Fruit fly (Drosophila melanogaster) whole organism, prepupa: ENCODE data around the gene CG3386.

Source experiments
- Blimp-1 ChIP-seq: fragments of 200-800 bp; sonication (Bioruptor generic); optimal IDR thresholded peaks from 3 replicates; lab custom pipeline; 2017; ENCODE audit warnings: missing biosample characterization, missing genetic modification characterization, mild to moderate bottlenecking, moderate library complexity, missing genetic modification reagents
- CG10631 ChIP-seq: fragments of 200-800 bp; sonication (Bioruptor generic); optimal IDR thresholded peaks from 2 replicates; lab custom pipeline; 2016; ENCODE audit warnings: missing biosample characterization, missing genetic modification characterization
- CG10669 ChIP-seq: fragments of 200-800 bp; sonication (Bioruptor generic); optimal IDR thresholded peaks from 3 replicates; lab custom pipeline; 2018; ENCODE audit warnings: missing biosample characterization, mild to moderate bottlenecking, missing genetic modification characterization, moderate library complexity
- CG11762 ChIP-seq: fragments of 200-800 bp; sonication (Bioruptor generic); optimal IDR thresholded peaks from 3 replicates; lab custom pipeline; 2016; ENCODE audit warnings: missing biosample characterization, missing genetic modification characterization; ENCODE audit not compliant: insufficient read depth
- CG11902 ChIP-seq: fragments of 200-800 bp; sonication (Bioruptor generic); optimal IDR thresholded peaks from 3 replicates; lab custom pipeline; 2016; ENCODE audit warnings: missing biosample characterization, missing genetic modification characterization
- CG1621 ChIP-seq: fragments of 200-800 bp; sonication (Bioruptor generic); optimal IDR thresholded peaks from 3 replicates; lab custom pipeline; 2018; ENCODE audit warnings: missing biosample characterization, mild to moderate bottlenecking, missing genetic modification characterization
- CG16779 ChIP-seq: fragments of 200-800 bp; sonication (Bioruptor generic); optimal IDR thresholded peaks from 3 replicates; lab custom pipeline; 2017; ENCODE audit warnings: missing biosample characterization, mild to moderate bottlenecking, missing genetic modification characterization
- CG3032 ChIP-seq: fragments of 200-800 bp; optimal IDR thresholded peaks from 2 replicates; lab custom pipeline; 2019; ENCODE audit warnings: missing biosample characterization, mild to moderate bottlenecking, missing genetic modification characterization, moderate library complexity
- CG31627 ChIP-seq: fragments of 200-800 bp; sonication (Bioruptor generic); optimal IDR thresholded peaks from 3 replicates; lab custom pipeline; 2016; ENCODE audit warnings: missing biosample characterization, missing genetic modification characterization
- CG32006 ChIP-seq: fragments of 200-800 bp; sonication (Bioruptor generic); optimal IDR thresholded peaks from 3 replicates; lab custom pipeline; 2017; ENCODE audit warnings: missing biosample characterization, mild to moderate bottlenecking, missing genetic modification characterization
- CG34406 ChIP-seq: fragments of 200-800 bp; sonication (Bioruptor generic); optimal IDR thresholded peaks from 3 replicates; lab custom pipeline; 2016; ENCODE audit warnings: missing biosample characterization, missing genetic modification characterization
- CG3919 ChIP-seq: fragments of 200-800 bp; sonication (Bioruptor generic); optimal IDR thresholded peaks from 3 replicates; lab custom pipeline; 2016; ENCODE audit warnings: missing biosample characterization, missing genetic modification characterization
- CG4318 ChIP-seq: fragments of 200-800 bp; sonication (Bioruptor generic); optimal IDR thresholded peaks from 3 replicates; lab custom pipeline; 2017; ENCODE audit warnings: missing biosample characterization, mild to moderate bottlenecking, missing genetic modification characterization
- CG6163 ChIP-seq: fragments of 200-800 bp; sonication (Bioruptor generic); IDR thresholded peaks from 3 replicates; pipeline ENCODE4 v1.3.6; 2022; ENCODE audit warnings: missing biosample characterization, missing genetic modification characterization
- CG6276 ChIP-seq: fragments of 200-800 bp; sonication (Bioruptor generic); optimal IDR thresholded peaks from 2 replicates; lab custom pipeline; 2017; ENCODE audit warnings: missing biosample characterization, mild to moderate bottlenecking, missing genetic modification characterization
- CG6792 ChIP-seq: fragments of 200-800 bp; sonication (Bioruptor generic); optimal IDR thresholded peaks from 3 replicates; lab custom pipeline; 2016; ENCODE audit warnings: missing biosample characterization, missing genetic modification characterization
- CG6808 ChIP-seq: fragments of 200-800 bp; sonication (Bioruptor generic); optimal IDR thresholded peaks from 3 replicates; lab custom pipeline; 2017; ENCODE audit warnings: missing biosample characterization, missing genetic modification characterization, mild to moderate bottlenecking, moderate library complexity, missing genetic modification reagents
- CG6854 ChIP-seq: fragments of 200-800 bp; sonication (Bioruptor generic); optimal IDR thresholded peaks from 2 replicates; lab custom pipeline; 2017; ENCODE audit warnings: missing biosample characterization, mild to moderate bottlenecking, missing genetic modification characterization
- CG7368 ChIP-seq: fragments of 200-800 bp; sonication (Bioruptor generic); optimal IDR thresholded peaks from 3 replicates; lab custom pipeline; 2016; ENCODE audit warnings: missing biosample characterization, missing genetic modification characterization
- CG8319 ChIP-seq: fragments of 200-800 bp; sonication (Bioruptor generic); optimal IDR thresholded peaks from 3 replicates; lab custom pipeline; 2016; ENCODE audit warnings: missing biosample characterization, missing genetic modification characterization
- CG8632 ChIP-seq: fragments of 200-800 bp; sonication (Bioruptor generic); optimal IDR thresholded peaks from 3 replicates; lab custom pipeline; 2016; ENCODE audit warnings: missing biosample characterization, missing genetic modification characterization
- Eip75B ChIP-seq: fragments of 200-800 bp; sonication (Bioruptor generic); optimal IDR thresholded peaks from 3 replicates; lab custom pipeline; 2016; ENCODE audit warnings: missing biosample characterization, missing genetic modification characterization
- Eip78C ChIP-seq: fragments of 200-800 bp; sonication (Bioruptor generic); peaks from one replicate; lab custom pipeline; 2016; ENCODE audit warnings: missing biosample characterization, missing genetic modification characterization
- Eip93F ChIP-seq: fragments of 200-800 bp; sonication (Bioruptor generic); optimal IDR thresholded peaks from 2 replicates; lab custom pipeline; 2016; ENCODE audit warnings: missing biosample characterization, mild to moderate bottlenecking, missing genetic modification characterization
- Ets21C ChIP-seq: fragments of 200-800 bp; sonication (Bioruptor generic); optimal IDR thresholded peaks from 3 replicates; lab custom pipeline; 2016; ENCODE audit warnings: missing biosample characterization, missing genetic modification characterization
- Ets96B ChIP-seq: fragments of 200-800 bp; optimal IDR thresholded peaks from 2 replicates; lab custom pipeline; 2019; ENCODE audit warnings: missing biosample characterization, mild to moderate bottlenecking, missing genetic modification characterization, moderate library complexity
- Gug ChIP-seq: fragments of 200-800 bp; sonication (Bioruptor generic); IDR thresholded peaks from 2 replicates; pipeline ENCODE4 v1.3.6; 2022; ENCODE audit warnings: missing biosample characterization, missing genetic modification characterization
- Hr38 ChIP-seq: sonication (Bioruptor generic); optimal IDR thresholded peaks from 2 replicates; lab custom pipeline; 2016; ENCODE audit warnings: missing biosample characterization, missing genetic modification characterization
- Hr4 ChIP-seq: fragments of 200-800 bp; sonication (Bioruptor generic); optimal IDR thresholded peaks from 3 replicates; lab custom pipeline; 2016; ENCODE audit warnings: missing biosample characterization, missing genetic modification characterization
- Lpt ChIP-seq: fragments of 200-800 bp; sonication (Bioruptor generic); optimal IDR thresholded peaks from 3 replicates; lab custom pipeline; 2016; ENCODE audit warnings: missing biosample characterization, missing genetic modification characterization
- Met ChIP-seq: fragments of 200-800 bp; sonication (Bioruptor generic); optimal IDR thresholded peaks from 3 replicates; lab custom pipeline; 2016; ENCODE audit warnings: missing biosample characterization, missing genetic modification characterization
- OdsH ChIP-seq: fragments of 200-800 bp; sonication (Bioruptor generic); optimal IDR thresholded peaks from 3 replicates; lab custom pipeline; 2016; ENCODE audit warnings: missing biosample characterization, missing genetic modification characterization
- Smox ChIP-seq: fragments of 200-800 bp; sonication (Bioruptor generic); optimal IDR thresholded peaks from 3 replicates; lab custom pipeline; 2016; ENCODE audit warnings: missing biosample characterization, missing genetic modification characterization
- Sox14 ChIP-seq: fragments of 200-800 bp; sonication (Bioruptor generic); optimal IDR thresholded peaks from 3 replicates; lab custom pipeline; 2016; ENCODE audit warnings: missing biosample characterization, missing genetic modification characterization
- Sox15 ChIP-seq: fragments of 200-800 bp; sonication (Bioruptor generic); optimal IDR thresholded peaks from 3 replicates; lab custom pipeline; 2016; ENCODE audit warnings: missing biosample characterization, missing genetic modification characterization
- acj6 ChIP-seq: fragments of 200-800 bp; sonication (Bioruptor generic); optimal IDR thresholded peaks from 3 replicates; lab custom pipeline; 2016; ENCODE audit warnings: missing biosample characterization, missing genetic modification characterization
- dac ChIP-seq: fragments of 200-800 bp; sonication (Bioruptor generic); optimal IDR thresholded peaks from 2 replicates; lab custom pipeline; 2017; ENCODE audit warnings: missing biosample characterization, mild to moderate bottlenecking, missing genetic modification characterization
- dsx ChIP-seq: fragments of 200-800 bp; optimal IDR thresholded peaks from 3 replicates; lab custom pipeline; 2019; ENCODE audit warnings: missing biosample characterization, mild to moderate bottlenecking, missing genetic modification characterization, moderate library complexity; ENCODE audit not compliant: poor library complexity, severe bottlenecking
- eg ChIP-seq: fragments of 200-800 bp; sonication (Bioruptor generic); IDR thresholded peaks from 3 replicates; pipeline ENCODE4 v1.3.6; 2022; ENCODE audit warnings: missing biosample characterization, missing genetic modification characterization
- esn ChIP-seq: fragments of 200-800 bp; sonication (Bioruptor generic); optimal IDR thresholded peaks from 2 replicates; lab custom pipeline; 2016; ENCODE audit warnings: missing biosample characterization, mild to moderate bottlenecking, missing genetic modification characterization, moderate library complexity
- fkh ChIP-seq: fragments of 200-800 bp; sonication (Bioruptor generic); optimal IDR thresholded peaks from 3 replicates; lab custom pipeline; 2017; ENCODE audit warnings: missing biosample characterization, mild to moderate bottlenecking, missing genetic modification characterization, moderate library complexity
- lz ChIP-seq: fragments of 200-800 bp; sonication (Bioruptor generic); optimal IDR thresholded peaks from 3 replicates; lab custom pipeline; 2016; ENCODE audit warnings: missing biosample characterization, missing genetic modification characterization
- net ChIP-seq: fragments of 200-800 bp; sonication (Bioruptor generic); optimal IDR thresholded peaks from 3 replicates; lab custom pipeline; 2016; ENCODE audit warnings: missing biosample characterization, missing genetic modification characterization
- salr ChIP-seq, 2 experiments: fragments of 200-800 bp; sonication (Bioruptor generic); optimal IDR thresholded peaks; 3 replicates each; lab custom pipeline; 2016 to 2018; ENCODE audit warnings: missing biosample characterization in 2 of 2, missing genetic modification characterization in 2 of 2, mild to moderate bottlenecking in 1 of 2
- ss ChIP-seq, 2 experiments: fragments of 200-800 bp; sonication (Bioruptor generic); optimal IDR thresholded peaks; 2 replicates in 1 of 2; 3 replicates in 1 of 2; lab custom pipeline; 2017 to 2018; ENCODE audit warnings: mild to moderate bottlenecking in 2 of 2, missing biosample characterization in 2 of 2, missing genetic modification characterization in 2 of 2, moderate library complexity in 1 of 2
- topi ChIP-seq: fragments of 200-800 bp; sonication (Bioruptor generic); optimal IDR thresholded peaks from 3 replicates; lab custom pipeline; 2016; ENCODE audit warnings: missing biosample characterization, missing genetic modification characterization
- vri ChIP-seq: fragments of 200-800 bp; sonication (Bioruptor generic); optimal IDR thresholded peaks from 3 replicates; lab custom pipeline; 2016; ENCODE audit warnings: missing biosample characterization, mild to moderate bottlenecking, missing genetic modification characterization

The CG3386 gene

DNA sequence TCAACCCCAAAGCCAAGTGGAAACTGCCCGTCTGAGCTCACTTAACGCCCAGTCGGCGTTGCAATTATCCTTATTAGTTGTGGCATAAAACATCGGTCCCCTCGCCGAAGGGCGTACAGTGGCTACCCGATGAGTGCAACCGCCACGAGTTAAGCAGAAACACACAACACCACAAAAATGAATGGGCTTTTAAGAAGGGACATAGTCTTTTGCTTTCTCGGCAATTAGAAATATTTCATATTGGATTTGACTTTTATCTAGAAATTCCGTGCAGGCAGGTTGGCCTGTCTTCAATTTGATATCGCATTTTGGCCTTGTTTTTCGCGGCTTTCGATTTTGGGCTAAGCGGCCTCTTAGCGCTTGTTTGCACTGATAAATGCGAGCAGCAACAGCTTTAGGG, 18.4 kb downstream of the CG3386 start (continued):
- TF ChIP-seq CG3032 (peak; percentile 53), dac (GFP tag; lab: Kevin White, UChicago) (no peak), Gug (GFP tag; lab: Robert Waterston, UW) (no peak), CG6792 (GFP tag; lab: Kevin White, UChicago) (peak; percentile 74), Smox (GFP tag; lab: Kevin White, UChicago) (peak; percentile 81), CG8319 (peak; percentile 50), eg (GFP tag; lab: Robert Waterston, UW) (peak; percentile 60; the same call in 2 of the 3 replicates), CG32006 (GFP tag; lab: Kevin White, UChicago) (peak; percentile 29)

DNA sequence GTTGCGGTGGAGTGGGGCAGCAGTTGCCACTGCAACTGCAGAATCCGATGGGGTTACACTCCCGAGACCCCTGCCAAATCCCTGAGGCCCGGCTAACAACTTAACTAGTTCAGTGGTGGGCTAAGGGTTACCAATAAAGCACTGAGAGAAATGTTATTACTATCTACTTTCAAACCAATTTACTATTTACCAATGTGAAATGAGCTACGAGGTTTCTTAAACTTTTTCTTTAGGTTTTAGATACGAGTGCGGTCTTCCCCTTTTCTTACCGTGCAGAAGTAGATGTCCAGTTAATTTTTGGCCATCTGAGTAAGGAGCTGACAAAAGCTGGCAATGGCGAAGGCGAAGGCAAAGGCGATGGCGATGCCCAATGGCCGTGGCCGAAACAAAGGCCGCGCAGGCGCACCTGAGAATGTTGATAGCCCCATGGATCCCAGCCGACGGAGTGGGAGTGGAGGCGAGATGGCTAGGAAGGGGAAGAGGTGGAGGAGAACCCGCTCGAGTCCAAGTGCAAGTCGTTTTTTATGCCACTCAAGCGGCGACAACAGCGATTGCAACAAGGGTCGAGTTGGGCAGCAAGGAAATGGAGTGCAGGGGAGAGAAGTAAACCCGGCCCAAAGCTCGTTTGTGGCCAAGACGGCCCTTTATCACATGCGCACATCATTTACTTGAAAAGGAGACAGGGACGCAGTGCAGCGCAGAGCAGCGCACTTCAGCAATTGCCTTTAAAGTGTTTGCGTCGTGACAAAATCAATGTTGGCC, 21.8 kb downstream of the CG3386 start:
- TF ChIP-seq CG16779 (peak; percentile 7), Ets96B (tag; lab: Kevin White, UChicago) (peak; percentile 76), CG6854 (GFP tag; lab: Kevin White, UChicago) (peak; percentile 11), fkh (GFP tag; lab: Kevin White, UChicago) (no peak), Sox14 (GFP tag; lab: Kevin White, UChicago) (peak; percentile 65), CG8632 (GFP tag; lab: Kevin White, UChicago) (peak; percentile 43), esn (GFP tag; lab: Kevin White, UChicago) (peak; percentile 78), dsx (GFP tag; lab: Kevin White, UChicago) (peak; percentile 55), ss (GFP tag; optimal IDR thresholded peaks at IDR 0.05; lab: Kevin White, UChicago) (peak; percentile 11 to 37), CG4318 (no peak), Eip93F (GFP tag; lab: Kevin White, UChicago) (no peak), CG6792 (GFP tag; lab: Kevin White, UChicago) (peak; percentile 52), vri (GFP tag; lab: Kevin White, UChicago) (peak; percentile 35), Ets21C (GFP tag; lab: Kevin White, UChicago) (peak; percentile 61), CG31627 (peak; percentile 63), Hr38 (GFP tag; lab: Kevin White, UChicago) (no peak), Met (GFP tag; lab: Kevin White, UChicago) (peak; percentile 81), CG32006 (GFP tag; lab: Kevin White, UChicago) (peak; percentile 21), CG3919 (GFP tag; lab: Kevin White, UChicago) (peak; percentile 68), Lpt (GFP tag; lab: Kevin White, UChicago) (no peak), lz (peak; percentile 73), salr (GFP tag; optimal IDR thresholded peaks at IDR 0.05; lab: Kevin White, UChicago) (peak; percentile 9 to 27), CG6163 (peak; percentile 81), CG1621 (tag; lab: Kevin White, UChicago) (peak; percentile 59), CG10669 (peak; percentile 65), acj6 (GFP tag; lab: Kevin White, UChicago) (peak; percentile 59), CG6276 (no peak), CG11902 (peak; percentile 24), Eip78C (GFP tag; lab: Kevin White, UChicago) (peak; percentile 89), CG3032 (peak; percentile 72), eg (GFP tag; lab: Robert Waterston, UW) (peak; percentile 25; the same call in 1 of the 3 replicates), Blimp-1 (GFP tag; lab: Kevin White, UChicago) (peak; percentile 2), CG6808 (GFP tag; lab: Kevin White, UChicago) (peak; percentile 61), CG10631 (peak; percentile 63), CG34406 (GFP tag; lab: Kevin White, UChicago) (peak; percentile 58), OdsH (GFP tag; lab: Kevin White, UChicago) (peak; percentile 53), dac (GFP tag; lab: Kevin White, UChicago) (no peak), net (GFP tag; lab: Kevin White, UChicago) (peak; percentile 27), CG8319 (no peak), Eip75B (GFP tag; lab: Kevin White, UChicago) (peak; percentile 69), CG7368 (GFP tag; lab: Kevin White, UChicago) (peak; percentile 35), Gug (GFP tag; lab: Robert Waterston, UW) (no peak), Hr4 (GFP tag; lab: Kevin White, UChicago) (no peak), CG11762 (peak; percentile 28), topi (GFP tag; lab: Kevin White, UChicago) (peak; percentile 68), Sox15 (GFP tag; lab: Kevin White, UChicago) (no peak)
